Worm (Caenorhabditis elegans): ENCODE results near the gene Y47D3A.14.
A peak's percentile ranks its signal among the peaks of the same experiment; 100 is the strongest.

The Y47D3A.14 gene

ce11 chrIII:11200879-11201518 lies 35.7 kb downstream of the Y47D3A.14 start:
- TF ChIP-seq nhr-48 (tag; optimal IDR thresholded peaks at IDR 0.05) (no peak), nhr-111 (GFP tag; optimal IDR thresholded peaks at IDR 0.05) (no peak), duxl-1 (tag; optimal IDR thresholded peaks at IDR 0.05; ENCODE audit: poor library complexity) (no peak), sdz-12 (GFP tag; optimal IDR thresholded peaks at IDR 0.05) (no peak), hmg-1.1 (GFP tag; IDR thresholded peaks at IDR 0.05) (0 out of 2 replicates have a peak, but pooled peaks have one; percentile 31), ztf-7 (tag; optimal IDR thresholded peaks at IDR 0.05) (no peak), egl-27 (tag; optimal IDR thresholded peaks at IDR 0.05) (no peak), ZK546.5 (tag; optimal IDR thresholded peaks at IDR 0.05) (no peak), mdl-1 (tag; optimal IDR thresholded peaks at IDR 0.05) (peak in 1 of 2 experiments; percentile 43), lin-39 (tag; optimal IDR thresholded peaks at IDR 0.05) (no peak), mep-1 (tag; optimal IDR thresholded peaks at IDR 0.05) (peak; percentile 34), lin-38 (GFP tag; IDR thresholded peaks at IDR 0.05) (no peak), lin-13 (GFP tag; optimal IDR thresholded peaks at IDR 0.05) (no peak), dmd-9 (GFP tag; IDR thresholded peaks at IDR 0.05) (no peak), lsy-2 (tag; optimal IDR thresholded peaks at IDR 0.05) (peak in 1 of 2 experiments; percentile 40), arid-1 (GFP tag; conservative IDR thresholded peaks at IDR 0.05) (no peak), madf-5 (GFP tag; IDR thresholded peaks at IDR 0.05) (no peak), gei-8 (GFP tag; optimal IDR thresholded peaks at IDR 0.05) (no peak), saeg-2 (GFP tag; IDR thresholded peaks at IDR 0.05) (no peak), nhr-10 (tag; optimal IDR thresholded peaks at IDR 0.05) (no peak), F49E8.2 (tag; optimal IDR thresholded peaks at IDR 0.05; ENCODE audit: borderline replicate concordance) (no peak), nhr-237 (tag; optimal IDR thresholded peaks at IDR 0.05) (no peak), egl-43 (GFP tag; IDR thresholded peaks at IDR 0.05) (no peak), nhr-6 (tag; optimal IDR thresholded peaks at IDR 0.05) (no peak), F44E2.7 (GFP tag; IDR thresholded peaks at IDR 0.05) (no peak), aly-2 (tag; optimal IDR thresholded peaks at IDR 0.05) (no peak), mes-2 (tag; optimal IDR thresholded peaks at IDR 0.05; ENCODE audit: poor library complexity, severe bottlenecking) (no peak), mxl-3 (GFP tag; optimal IDR thresholded peaks at IDR 0.05) (no peak), nhr-42 (GFP tag; IDR thresholded peaks at IDR 0.05) (no peak), unc-62 (GFP tag; optimal IDR thresholded peaks at IDR 0.05 in 1 of 2) (peak in 1 of 2 experiments; percentile 95), unc-62 (tag; optimal IDR thresholded peaks at IDR 0.05) (no peak), ama-1 (optimal IDR thresholded peaks at IDR 0.05) (no peak), Y48G9A.11 (GFP tag; IDR thresholded peaks at IDR 0.05) (no peak), lim-7 (GFP tag; IDR thresholded peaks at IDR 0.05) (no peak), dmd-6 (GFP tag; IDR thresholded peaks at IDR 0.05) (no peak), lin-29 (GFP tag; IDR thresholded peaks at IDR 0.05) (no peak), madf-9 (GFP tag; conservative IDR thresholded peaks at IDR 0.05) (no peak), fkh-10 (GFP tag; optimal IDR thresholded peaks at IDR 0.05) (no peak)

ce11 chrIII:11197327-11197726 lies 39.3 kb downstream of the Y47D3A.14 start:
- peak; percentile 35 for TF ChIP-seq hlh-30 (tag; optimal IDR thresholded peaks at IDR 0.05; ENCODE audit: insufficient read depth)
- no peak for TF ChIP-seq dmd-9 (GFP tag; IDR thresholded peaks at IDR 0.05)
- TF ChIP-seq Y75B8A.6 (GFP tag; IDR thresholded peaks at IDR 0.05): no peak
- no peak for TF ChIP-seq hif-1 (tag; optimal IDR thresholded peaks at IDR 0.05)
- TF ChIP-seq set-16 (GFP tag; IDR thresholded peaks at IDR 0.05): no peak
- no peak for TF ChIP-seq skn-1 (tag; optimal IDR thresholded peaks at IDR 0.05)
- no peak for TF ChIP-seq lir-3 (tag; optimal IDR thresholded peaks at IDR 0.05)
- no peak for TF ChIP-seq zfp-3 (GFP tag; conservative IDR thresholded peaks at IDR 0.05)
- no peak for TF ChIP-seq saeg-2 (GFP tag; IDR thresholded peaks at IDR 0.05)
- no peak for TF ChIP-seq spr-1 (tag; optimal IDR thresholded peaks at IDR 0.05)
- TF ChIP-seq dmd-8 (GFP tag; IDR thresholded peaks at IDR 0.05): no peak
- no peak for TF ChIP-seq F10B5.3 (tag; optimal IDR thresholded peaks at IDR 0.05)
- TF ChIP-seq lim-7 (GFP tag; IDR thresholded peaks at IDR 0.05): no peak
- TF ChIP-seq egl-27 (tag; optimal IDR thresholded peaks at IDR 0.05): no peak
- TF ChIP-seq pha-4 (GFP tag; IDR thresholded peaks at IDR 0.05): no peak
- TF ChIP-seq pha-4 (tag; optimal IDR thresholded peaks at IDR 0.05): no peak
- TF ChIP-seq nhr-41 (GFP tag; IDR thresholded peaks at IDR 0.05): no peak
- peak in 1 of 2 experiments; percentile 44 for TF ChIP-seq mdl-1 (tag; optimal IDR thresholded peaks at IDR 0.05)
- no peak for TF ChIP-seq unc-130 (GFP tag; optimal IDR thresholded peaks at IDR 0.05)
- TF ChIP-seq madf-5 (GFP tag; IDR thresholded peaks at IDR 0.05): no peak
